Worm (Caenorhabditis elegans) whole organism, dauer: ENCODE measurements around the gene F07H5.13.

ENCODE experiments used
- unc-62 ChIP-seq: sonication (generic microtip); optimal IDR thresholded peaks from 2 replicates; lab custom pipeline; 2017; ENCODE audit warnings: missing biosample characterization, missing genetic modification reagents, missing genetic modification characterization

F07H5.13 gene

ce11 chrII:8820126-8820972 is 30.0 kb downstream of the F07H5.13 start:
- TF ChIP-seq unc-62: no peak

- TF ChIP-seq unc-62: no peak
Measured at ce11 chrII:8821140-8821595, 30.8 kb downstream of the F07H5.13 start, which contains the start of gene F46C5.1. Gene F46C5.1 (minus strand): TSS chrII:8821190.

- TF ChIP-seq unc-62: no peak
Measured at ce11 chrII:8822711-8823110, 32.4 kb downstream of the F07H5.13 start.

ce11 chrII:8825769-8826168 is 35.4 kb downstream of the F07H5.13 start, which contains the start of gene nas-25:
Gene nas-25 (plus strand): TSS chrII:8826069.
- TF ChIP-seq unc-62: no peak

ce11 chrII:8829189-8829588 is 38.8 kb downstream of the F07H5.13 start, which contains the start of gene F46C5.2:
Gene F46C5.2 (minus strand): TSS chrII:8829289.
- TF ChIP-seq unc-62: no peak

ce11 chrII:8830917-8831316 is 40.6 kb downstream of the F07H5.13 start:
- TF ChIP-seq unc-62: no peak

ce11 chrII:8832941-8833340 is 42.6 kb downstream of the F07H5.13 start:
- TF ChIP-seq unc-62: no peak

ce11 chrII:8835857-8836256 is 45.5 kb downstream of the F07H5.13 start, which contains the start of gene F46C5.4:
Gene F46C5.4 (plus strand): TSS chrII:8836078.
- no peak for TF ChIP-seq unc-62

- TF ChIP-seq unc-62: no peak
Measured at ce11 chrII:8839025-8839424, 48.7 kb downstream of the F07H5.13 start, which contains the start of gene F46C5.7. Gene F46C5.7 (plus strand): TSS chrII:8839325.
